Worm (Caenorhabditis elegans) whole organism, L4 larva: Measurements from ENCODE around the gene srz-16.

ENCODE experiments used
- F26F4.8 ChIP-seq: fragments of 200-800 bp; sonication (Bioruptor generic); conservative IDR thresholded peaks from 2 replicates; pipeline ENCODE4 v1.3.6; 2022; ENCODE audit warnings: missing genetic modification characterization, missing compliant biosample characterization
- F37D6.2 ChIP-seq: sonication (generic microtip); optimal IDR thresholded peaks from 2 replicates; lab custom pipeline; 2016; ENCODE audit warnings: mild to moderate bottlenecking, missing genetic modification characterization, missing compliant biosample characterization
- F44E2.7 ChIP-seq: fragments of 200-800 bp; sonication (Bioruptor generic); IDR thresholded peaks from 2 replicates; pipeline ENCODE4 v2.1.2; 2022; ENCODE audit warnings: missing genetic modification characterization, missing compliant biosample characterization
- F49E8.2 ChIP-seq: sonication (generic microtip); optimal IDR thresholded peaks from 2 replicates; lab custom pipeline; 2016; ENCODE audit warnings: missing compliant biosample characterization, mild to moderate bottlenecking, missing genetic modification characterization, borderline replicate concordance
- R02D3.7 ChIP-seq: fragments of 150-350 bp; sonication (generic microtip); optimal IDR thresholded peaks from 3 replicates; lab custom pipeline; 2014; ENCODE audit warnings: missing biosample characterization, missing genetic modification characterization
- T20F7.1 ChIP-seq: fragments of 200-800 bp; sonication (Bioruptor generic); optimal IDR thresholded peaks from 2 replicates; lab custom pipeline; 2018; ENCODE audit warnings: mild to moderate bottlenecking, missing genetic modification characterization, missing compliant biosample characterization
- T26A8.4 ChIP-seq: fragments of 200-800 bp; sonication (Bioruptor generic); IDR thresholded peaks from 2 replicates; pipeline ENCODE4 v1.3.6; 2022; ENCODE audit warnings: missing genetic modification characterization, missing compliant biosample characterization
- Y105C5A.15 ChIP-seq: fragments of 200-800 bp; sonication (Bioruptor generic); IDR thresholded peaks from 2 replicates; pipeline ENCODE4 v1.3.6; 2022; ENCODE audit warnings: missing genetic modification characterization, missing compliant biosample characterization
- Y75B8A.6 ChIP-seq: fragments of 200-800 bp; sonication (Bioruptor generic); IDR thresholded peaks from 2 replicates; pipeline ENCODE4 v1.3.6; 2022; ENCODE audit warnings: missing genetic modification reagents, missing genetic modification characterization, missing compliant biosample characterization
- ZK546.5 ChIP-seq, 2 experiments: sonication (generic microtip); optimal IDR thresholded peaks; 2 replicates each; lab custom pipeline; 2017; ENCODE audit warnings: missing biosample characterization in 2 of 2, missing genetic modification characterization in 2 of 2
- aly-2 ChIP-seq: sonication (generic microtip); optimal IDR thresholded peaks from 2 replicates; lab custom pipeline; 2018; ENCODE audit warnings: missing biosample characterization, missing genetic modification characterization
- attf-4 ChIP-seq: sonication (generic microtip); optimal IDR thresholded peaks from 3 replicates; lab custom pipeline; 2017; ENCODE audit warnings: missing biosample characterization, missing genetic modification characterization
- ceh-28 ChIP-seq: fragments of 150-350 bp; optimal IDR thresholded peaks from 2 replicates; lab custom pipeline; 2014; ENCODE audit warnings: missing biosample characterization, missing genetic modification reagents, missing genetic modification characterization
- ceh-32 ChIP-seq: sonication (generic microtip); optimal IDR thresholded peaks from 2 replicates; lab custom pipeline; 2016; ENCODE audit warnings: mild to moderate bottlenecking, missing genetic modification characterization, missing compliant biosample characterization; ENCODE audit not compliant: poor library complexity
- ceh-82 ChIP-seq: sonication (generic microtip); optimal IDR thresholded peaks from 2 replicates; lab custom pipeline; 2017; ENCODE audit warnings: missing biosample characterization, missing genetic modification characterization
- ces-1 ChIP-seq: fragments of 150-350 bp; sonication (generic microtip); optimal IDR thresholded peaks from 4 replicates; lab custom pipeline; 2014; ENCODE audit warnings: missing biosample characterization, missing genetic modification reagents, missing genetic modification characterization
- cey-2 ChIP-seq: sonication (generic microtip); optimal IDR thresholded peaks from 3 replicates; lab custom pipeline; 2017; ENCODE audit warnings: missing genetic modification characterization, mild to moderate bottlenecking, missing compliant biosample characterization, antibody characterized with exemption, borderline replicate concordance; ENCODE audit not compliant: insufficient read depth
- ctbp-1 ChIP-seq: fragments of 200-800 bp; sonication (Bioruptor generic); IDR thresholded peaks from 2 replicates; pipeline ENCODE4 v1.3.6; 2022; ENCODE audit warnings: missing genetic modification reagents, missing genetic modification characterization, missing compliant biosample characterization
- daf-8 ChIP-seq: fragments of 200-800 bp; sonication (Bioruptor generic); IDR thresholded peaks from 2 replicates; pipeline ENCODE4 v1.3.6; 2022; ENCODE audit warnings: missing genetic modification characterization, missing compliant biosample characterization
- dmd-6 ChIP-seq: fragments of 200-800 bp; sonication (Bioruptor generic); IDR thresholded peaks from 2 replicates; pipeline ENCODE4 v1.3.6; 2022; ENCODE audit warnings: missing genetic modification reagents, missing genetic modification characterization, missing compliant biosample characterization
- duxl-1 ChIP-seq: sonication (generic microtip); optimal IDR thresholded peaks from 2 replicates; lab custom pipeline; 2016; ENCODE audit warnings: mild to moderate bottlenecking, missing genetic modification characterization, moderate library complexity, missing compliant biosample characterization; ENCODE audit not compliant: poor library complexity
- dve-1 ChIP-seq: sonication (generic microtip); optimal IDR thresholded peaks from 2 replicates; lab custom pipeline; 2017; ENCODE audit warnings: antibody characterized with exemption, mild to moderate bottlenecking, missing genetic modification characterization, missing compliant biosample characterization; ENCODE audit not compliant: insufficient read depth
- egl-27 ChIP-seq: sonication (generic microtip); optimal IDR thresholded peaks from 3 replicates; lab custom pipeline; 2017; ENCODE audit warnings: missing biosample characterization, missing genetic modification reagents, missing genetic modification characterization
- fkh-10 ChIP-seq: fragments of 150-350 bp; optimal IDR thresholded peaks from 2 replicates; lab custom pipeline; 2014; ENCODE audit warnings: missing biosample characterization, missing genetic modification reagents, missing genetic modification characterization
- hmg-1.1 ChIP-seq: fragments of 200-800 bp; sonication (Bioruptor generic); IDR thresholded peaks from 2 replicates; pipeline ENCODE4 v1.3.6; 2022; ENCODE audit warnings: missing genetic modification reagents, missing genetic modification characterization, missing compliant biosample characterization
- jun-1 ChIP-seq: fragments of 150-350 bp; optimal IDR thresholded peaks from 2 replicates; lab custom pipeline; 2014; ENCODE audit warnings: missing biosample characterization, missing genetic modification reagents, missing genetic modification characterization
- lim-7 ChIP-seq: fragments of 200-800 bp; sonication (Bioruptor generic); IDR thresholded peaks from 2 replicates; pipeline ENCODE4 v1.3.6; 2022; ENCODE audit warnings: missing genetic modification characterization, missing compliant biosample characterization
- lin-1 ChIP-seq: fragments of 200-800 bp; sonication (Bioruptor generic); IDR thresholded peaks from 2 replicates; pipeline ENCODE4 v1.3.6; 2022; ENCODE audit warnings: missing genetic modification reagents, missing genetic modification characterization, missing compliant biosample characterization
- lin-38 ChIP-seq: fragments of 200-800 bp; sonication (Bioruptor generic); IDR thresholded peaks from 2 replicates; pipeline ENCODE4 v1.3.6; 2022; ENCODE audit warnings: missing genetic modification reagents, missing genetic modification characterization, missing compliant biosample characterization
- lin-39 ChIP-seq: fragments of 150-350 bp; optimal IDR thresholded peaks from 2 replicates; lab custom pipeline; 2014; ENCODE audit warnings: missing biosample characterization, missing genetic modification reagents, missing genetic modification characterization
- mxl-3 ChIP-seq: fragments of 200-800 bp; sonication (Bioruptor generic); optimal IDR thresholded peaks from 2 replicates; lab custom pipeline; 2018; ENCODE audit warnings: mild to moderate bottlenecking, missing genetic modification characterization, missing compliant biosample characterization
- nhr-10 ChIP-seq: fragments of 150-350 bp; optimal IDR thresholded peaks from 2 replicates; lab custom pipeline; 2014; ENCODE audit warnings: missing biosample characterization, missing genetic modification characterization
- nhr-102 ChIP-seq: sonication (generic microtip); optimal IDR thresholded peaks from 2 replicates; lab custom pipeline; 2016; ENCODE audit warnings: mild to moderate bottlenecking, missing genetic modification characterization, moderate library complexity, missing compliant biosample characterization
- nhr-41 ChIP-seq: fragments of 200-800 bp; sonication (Bioruptor generic); IDR thresholded peaks from 2 replicates; pipeline ENCODE4 v1.3.6; 2022; ENCODE audit warnings: missing genetic modification reagents, missing genetic modification characterization, missing compliant biosample characterization
- nhr-42 ChIP-seq: fragments of 200-800 bp; sonication (Bioruptor generic); IDR thresholded peaks from 2 replicates; pipeline ENCODE4 v1.3.6; 2022; ENCODE audit warnings: missing genetic modification characterization, missing compliant biosample characterization
- nhr-48 ChIP-seq: sonication (generic microtip); optimal IDR thresholded peaks from 2 replicates; lab custom pipeline; 2016; ENCODE audit warnings: mild to moderate bottlenecking, missing genetic modification characterization, missing compliant biosample characterization
- nhr-6 ChIP-seq: fragments of 150-350 bp; optimal IDR thresholded peaks from 2 replicates; lab custom pipeline; 2014; ENCODE audit warnings: missing biosample characterization, missing genetic modification characterization
- nhr-76 ChIP-seq: fragments of 150-350 bp; optimal IDR thresholded peaks from 2 replicates; lab custom pipeline; 2014; ENCODE audit warnings: missing biosample characterization, missing genetic modification characterization
- nhr-77 ChIP-seq: fragments of 150-350 bp; optimal IDR thresholded peaks from 2 replicates; lab custom pipeline; 2014; ENCODE audit warnings: missing biosample characterization, missing genetic modification characterization
- pha-4 ChIP-seq, 2 experiments: fragments of 150-350 bp in 1 of 2; fragments of 200-800 bp in 1 of 2; sonication (Bioruptor generic) in 1 of 2; IDR thresholded peaks in 1 of 2; optimal IDR thresholded peaks in 1 of 2; 2 replicates each; pipeline versions ENCODE4 v1.3.6 to Lab custom; 2014 to 2022; ENCODE audit warnings: missing genetic modification characterization in 2 of 2, missing genetic modification reagents in 2 of 2, missing biosample characterization in 1 of 2, missing compliant biosample characterization in 1 of 2
- saeg-2 ChIP-seq: fragments of 200-800 bp; sonication (Bioruptor generic); IDR thresholded peaks from 2 replicates; pipeline ENCODE4 v1.3.6; 2022; ENCODE audit warnings: missing genetic modification reagents, missing genetic modification characterization, missing compliant biosample characterization
- set-16 ChIP-seq: fragments of 200-800 bp; sonication (Bioruptor generic); IDR thresholded peaks from 2 replicates; pipeline ENCODE4 v1.3.6; 2022; ENCODE audit warnings: missing genetic modification reagents, missing genetic modification characterization, missing compliant biosample characterization
- snpc-1.2 ChIP-seq: fragments of 200-800 bp; sonication (Bioruptor generic); IDR thresholded peaks from 2 replicates; pipeline ENCODE4 v1.3.6; 2022; ENCODE audit warnings: missing genetic modification reagents, missing genetic modification characterization, missing compliant biosample characterization
- snpc-4 ChIP-seq: fragments of 150-350 bp; optimal IDR thresholded peaks from 2 replicates; lab custom pipeline; 2014; ENCODE audit warnings: missing biosample characterization, missing genetic modification characterization
- tag-97 ChIP-seq: fragments of 200-800 bp; sonication (Bioruptor generic); IDR thresholded peaks from 2 replicates; pipeline ENCODE4 v1.3.6; 2022; ENCODE audit warnings: missing genetic modification characterization, missing compliant biosample characterization
- zag-1 ChIP-seq: fragments of 150-350 bp; optimal IDR thresholded peaks from 2 replicates; lab custom pipeline; 2014; ENCODE audit warnings: missing biosample characterization, missing genetic modification characterization
- zfp-2 ChIP-seq: sonication (generic microtip); optimal IDR thresholded peaks from 2 replicates; lab custom pipeline; 2016; ENCODE audit warnings: mild to moderate bottlenecking, missing genetic modification characterization, missing compliant biosample characterization
- ztf-11 ChIP-seq: fragments of 150-350 bp; optimal IDR thresholded peaks from 2 replicates; lab custom pipeline; 2014; ENCODE audit warnings: missing biosample characterization, missing genetic modification characterization
- ztf-7 ChIP-seq: fragments of 150-350 bp; optimal IDR thresholded peaks from 2 replicates; lab custom pipeline; 2014; ENCODE audit warnings: missing biosample characterization, missing genetic modification characterization

srz-16 gene

ce11 chrV:20164059-20164892 is 22.2 kb downstream of the srz-16 start, which contains the start of gene F19B2.5 (continued):
- 0 out of 2 replicates have a peak, but pooled peaks have one; percentile 50 for TF ChIP-seq pha-4 (GFP tag; IDR thresholded peaks at IDR 0.05; lab: Robert Waterston, UW)
- no peak for TF ChIP-seq pha-4 (tag; optimal IDR thresholded peaks at IDR 0.05; lab: Kevin White, UChicago)
- no peak for TF ChIP-seq ceh-82 (tag; lab: Kevin White, UChicago)
- TF ChIP-seq jun-1 (tag; lab: Kevin White, UChicago), result peak; percentile 66
- TF ChIP-seq egl-27 (tag; lab: Kevin White, UChicago), result no peak
- TF ChIP-seq ceh-32, result no peak
- no peak for TF ChIP-seq snpc-1.2 (GFP tag; lab: Robert Waterston, UW)
- TF ChIP-seq F44E2.7 (GFP tag; lab: Robert Waterston, UW), result 0 out of 2 replicates have a peak, but pooled peaks have one; percentile 73
- TF ChIP-seq tag-97 (GFP tag; lab: Robert Waterston, UW), result no peak
- TF ChIP-seq hmg-1.1, result 0 out of 2 replicates have a peak, but pooled peaks have one; percentile 6
- TF ChIP-seq attf-4 (tag; lab: Kevin White, UChicago), result no peak
- no peak for TF ChIP-seq nhr-10 (tag; lab: Kevin White, UChicago)
- TF ChIP-seq lin-39, result no peak
- no peak for TF ChIP-seq aly-2 (tag; lab: Kevin White, UChicago)
- TF ChIP-seq ZK546.5 (tag; optimal IDR thresholded peaks at IDR 0.05; lab: Kevin White, UChicago), result no peak
- peak; percentile 62; the same call in 1 of the 2 replicates for TF ChIP-seq lin-1 (GFP tag; lab: Robert Waterston, UW)
- peak; percentile 25 for TF ChIP-seq ztf-7
- TF ChIP-seq T26A8.4 (GFP tag; lab: Robert Waterston, UW), result peak; percentile 74
- TF ChIP-seq Y105C5A.15, result no peak
- peak; percentile 25 for TF ChIP-seq nhr-6 (tag; lab: Kevin White, UChicago)
- 0 out of 2 replicates have a peak, but pooled peaks have one; percentile 40 for TF ChIP-seq nhr-41 (GFP tag; lab: Robert Waterston, UW)
- TF ChIP-seq T20F7.1 (GFP tag; lab: Kevin White, UChicago), result peak; percentile 49
- TF ChIP-seq F37D6.2 (tag; lab: Kevin White, UChicago), result no peak
- no peak for TF ChIP-seq lim-7 (GFP tag; lab: Robert Waterston, UW)
- TF ChIP-seq set-16 (GFP tag; lab: Robert Waterston, UW), result no peak; the same call in none of the 2 replicates
- no peak for TF ChIP-seq ces-1 (GFP tag; lab: Kevin White, UChicago)
- no peak for TF ChIP-seq zag-1 (tag; lab: Kevin White, UChicago)
- TF ChIP-seq ceh-28, result no peak
- no peak for TF ChIP-seq duxl-1 (tag; lab: Kevin White, UChicago)
- TF ChIP-seq F26F4.8 (GFP tag; lab: Robert Waterston, UW), result no peak
- no peak for TF ChIP-seq R02D3.7 (tag; lab: Kevin White, UChicago)
- no peak for TF ChIP-seq zfp-2 (tag; lab: Kevin White, UChicago)
- TF ChIP-seq F49E8.2, result no peak
- TF ChIP-seq saeg-2 (GFP tag; lab: Robert Waterston, UW), result peak; percentile 87; the same call in 1 of the 2 replicates
- 0 out of 2 replicates have a peak, but pooled peaks have one; percentile 53 for TF ChIP-seq nhr-42
- no peak for TF ChIP-seq ctbp-1
- TF ChIP-seq ztf-11 (tag; lab: Kevin White, UChicago), result no peak
- TF ChIP-seq nhr-77 (tag; lab: Kevin White, UChicago), result peak; percentile 49
- TF ChIP-seq cey-2 (tag; lab: Kevin White, UChicago), result no peak
- TF ChIP-seq lin-38, result no peak; the same call in 1 of the 2 replicates
- TF ChIP-seq daf-8 (GFP tag; lab: Robert Waterston, UW), result no peak
- TF ChIP-seq dve-1 (tag; lab: Kevin White, UChicago), result peak; percentile 97
- no peak for TF ChIP-seq mxl-3
- no peak for TF ChIP-seq nhr-76 (tag; lab: Kevin White, UChicago)
- peak; percentile 83 for TF ChIP-seq dmd-6 (GFP tag; lab: Robert Waterston, UW)
- no peak for TF ChIP-seq snpc-4 (tag; lab: Kevin White, UChicago)
- 0 out of 2 replicates have a peak, but pooled peaks have one; percentile 20 for TF ChIP-seq Y75B8A.6 (GFP tag; lab: Robert Waterston, UW)
- no peak for TF ChIP-seq fkh-10 (GFP tag; lab: Kevin White, UChicago)
- peak; percentile 93 for TF ChIP-seq nhr-102 (tag; lab: Kevin White, UChicago)
- TF ChIP-seq nhr-48 (tag; lab: Kevin White, UChicago), result peak; percentile 79
